Worm (Caenorhabditis elegans) whole organism, mixed stage, embryonic: ENCODE results near the gene noah-2.

Source experiments
- M03D4.4 ChIP-seq: sonication (generic microtip); optimal IDR thresholded peaks from 2 replicates; lab custom pipeline; 2017; ENCODE audit warnings: mild to moderate bottlenecking, missing genetic modification characterization, missing compliant biosample characterization
- bed-3 ChIP-seq: fragments of 200-800 bp; sonication (Bioruptor generic); optimal IDR thresholded peaks from 3 replicates; lab custom pipeline; 2018; ENCODE audit warnings: mild to moderate bottlenecking, missing genetic modification characterization, moderate library complexity, missing compliant biosample characterization
- blmp-1 ChIP-seq: fragments of 150-350 bp; optimal IDR thresholded peaks from 2 replicates; lab custom pipeline; 2014; ENCODE audit warnings: missing biosample characterization, missing genetic modification characterization
- ceh-39 ChIP-seq: fragments of 150-350 bp; optimal IDR thresholded peaks from 2 replicates; lab custom pipeline; 2014; ENCODE audit warnings: missing biosample characterization, missing genetic modification characterization
- ceh-43 ChIP-seq: fragments of 200-800 bp; sonication (Bioruptor generic); optimal IDR thresholded peaks from 2 replicates; lab custom pipeline; 2018; ENCODE audit warnings: mild to moderate bottlenecking, missing genetic modification characterization, moderate library complexity, missing compliant biosample characterization
- ceh-83 ChIP-seq: fragments of 200-800 bp; sonication (Bioruptor generic); optimal IDR thresholded peaks from 2 replicates; lab custom pipeline; 2018; ENCODE audit warnings: mild to moderate bottlenecking, missing genetic modification characterization, missing compliant biosample characterization
- ces-1 ChIP-seq: fragments of 150-350 bp; optimal IDR thresholded peaks from 2 replicates; lab custom pipeline; 2014; ENCODE audit warnings: missing biosample characterization, missing genetic modification reagents, missing genetic modification characterization
- cnd-1 ChIP-seq: fragments of 200-800 bp; sonication (Bioruptor generic); optimal IDR thresholded peaks from 2 replicates; lab custom pipeline; 2018; ENCODE audit warnings: mild to moderate bottlenecking, missing genetic modification characterization, missing compliant biosample characterization
- elt-1 ChIP-seq: sonication (generic microtip); optimal IDR thresholded peaks from 2 replicates; lab custom pipeline; 2017; ENCODE audit warnings: missing genetic modification characterization, mild to moderate bottlenecking, missing compliant biosample characterization, antibody characterized with exemption, moderate library complexity, borderline replicate concordance; ENCODE audit not compliant: insufficient read depth
- elt-3 ChIP-seq: fragments of 150-350 bp; optimal IDR thresholded peaks from 2 replicates; lab custom pipeline; 2014; ENCODE audit warnings: missing biosample characterization, missing genetic modification characterization
- flh-1 ChIP-seq: fragments of 200-800 bp; sonication (Bioruptor generic); optimal IDR thresholded peaks from 2 replicates; lab custom pipeline; 2018; ENCODE audit warnings: mild to moderate bottlenecking, missing genetic modification characterization, moderate library complexity, missing compliant biosample characterization
- ham-2 ChIP-seq: fragments of 200-800 bp; sonication (Bioruptor generic); optimal IDR thresholded peaks from 2 replicates; lab custom pipeline; 2018; ENCODE audit warnings: mild to moderate bottlenecking, missing genetic modification characterization, missing compliant biosample characterization
- hlh-1 ChIP-seq: fragments of 150-350 bp; optimal IDR thresholded peaks from 2 replicates; lab custom pipeline; 2014; ENCODE audit warnings: missing biosample characterization, missing genetic modification reagents, missing genetic modification characterization
- lin-13 ChIP-seq: fragments of 150-350 bp; optimal IDR thresholded peaks from 2 replicates; lab custom pipeline; 2014; ENCODE audit warnings: missing biosample characterization, missing genetic modification characterization
- lin-32 ChIP-seq: fragments of 200-800 bp; sonication (Bioruptor generic); optimal IDR thresholded peaks from 2 replicates; lab custom pipeline; 2018; ENCODE audit warnings: mild to moderate bottlenecking, missing genetic modification characterization, missing compliant biosample characterization
- mab-5 ChIP-seq: fragments of 150-350 bp; optimal IDR thresholded peaks from 2 replicates; lab custom pipeline; 2014; ENCODE audit warnings: missing biosample characterization, missing genetic modification characterization
- mep-1 ChIP-seq: fragments of 150-350 bp; optimal IDR thresholded peaks from 2 replicates; lab custom pipeline; 2017; ENCODE audit warnings: missing biosample characterization, missing genetic modification reagents, missing genetic modification characterization, inconsistent platforms
- nhr-12 ChIP-seq: fragments of 150-350 bp; optimal IDR thresholded peaks from 2 replicates; lab custom pipeline; 2014; ENCODE audit warnings: missing biosample characterization, missing genetic modification characterization
- nhr-2 ChIP-seq: fragments of 150-350 bp; optimal IDR thresholded peaks from 2 replicates; lab custom pipeline; 2014; ENCODE audit warnings: missing biosample characterization, missing genetic modification characterization
- nhr-28 ChIP-seq: fragments of 150-350 bp; optimal IDR thresholded peaks from 2 replicates; lab custom pipeline; 2014; ENCODE audit warnings: missing biosample characterization, missing genetic modification characterization
- nhr-76 ChIP-seq: sonication (generic microtip); optimal IDR thresholded peaks from 2 replicates; lab custom pipeline; 2017; ENCODE audit warnings: missing biosample characterization, missing genetic modification characterization
- pha-4 ChIP-seq: fragments of 150-350 bp; optimal IDR thresholded peaks from 2 replicates; lab custom pipeline; 2018; ENCODE audit warnings: missing biosample characterization, missing genetic modification reagents, missing genetic modification characterization
- sem-2 ChIP-seq: fragments of 200-800 bp; sonication (Bioruptor generic); optimal IDR thresholded peaks from 2 replicates; lab custom pipeline; 2018; ENCODE audit warnings: mild to moderate bottlenecking, missing genetic modification characterization, missing compliant biosample characterization
- snpc-4 ChIP-seq: fragments of 150-350 bp; optimal IDR thresholded peaks from 2 replicates; lab custom pipeline; 2014; ENCODE audit warnings: missing biosample characterization, missing genetic modification characterization
- sptf-1 ChIP-seq: sonication (generic microtip); optimal IDR thresholded peaks from 2 replicates; lab custom pipeline; 2017; ENCODE audit warnings: mild to moderate bottlenecking, missing genetic modification characterization, moderate library complexity, missing compliant biosample characterization
- tbx-8 ChIP-seq: fragments of 200-800 bp; sonication (Bioruptor generic); optimal IDR thresholded peaks from 2 replicates; lab custom pipeline; 2018; ENCODE audit warnings: mild to moderate bottlenecking, missing genetic modification characterization, moderate library complexity, missing compliant biosample characterization
- unc-120 ChIP-seq: sonication (generic microtip); optimal IDR thresholded peaks from 2 replicates; lab custom pipeline; 2017; ENCODE audit warnings: missing genetic modification characterization, missing compliant biosample characterization; ENCODE audit not compliant: poor library complexity, severe bottlenecking
- unc-39 ChIP-seq: fragments of 150-350 bp; optimal IDR thresholded peaks from 2 replicates; lab custom pipeline; 2014; ENCODE audit warnings: missing biosample characterization, missing genetic modification characterization
- unc-62 ChIP-seq: fragments of 150-350 bp; optimal IDR thresholded peaks from 2 replicates; lab custom pipeline; 2014; ENCODE audit warnings: missing biosample characterization, missing genetic modification reagents, missing genetic modification characterization
- zip-8 ChIP-seq: fragments of 150-350 bp; optimal IDR thresholded peaks from 2 replicates; lab custom pipeline; 2014; ENCODE audit warnings: missing biosample characterization, missing genetic modification characterization
- ztf-11 ChIP-seq: fragments of 150-350 bp; optimal IDR thresholded peaks from 2 replicates; lab custom pipeline; 2014; ENCODE audit warnings: missing biosample characterization, missing genetic modification characterization

The noah-2 gene

ce11 chrIV:14086395-14086794, 4.7 kb upstream of the noah-2 start:
- no peak for TF ChIP-seq nhr-76 (tag; lab: Kevin White, UChicago)
- peak; percentile 77 for TF ChIP-seq elt-1

- TF ChIP-seq nhr-2 (tag; lab: Kevin White, UChicago) (peak; percentile 62), lin-32 (GFP tag; lab: Kevin White, UChicago) (no peak), ham-2 (GFP tag; lab: Kevin White, UChicago) (no peak), hlh-1 (no peak), unc-62 (peak; percentile 35), snpc-4 (tag; lab: Kevin White, UChicago) (no peak), mep-1 (tag; lab: Kevin White, UChicago) (no peak), bed-3 (GFP tag; lab: Kevin White, UChicago) (no peak), ceh-43 (no peak), unc-39 (tag; lab: Kevin White, UChicago) (no peak), elt-1 (peak; percentile 59), nhr-12 (tag; lab: Kevin White, UChicago) (no peak), unc-120 (tag; lab: Kevin White, UChicago) (no peak), ztf-11 (tag; lab: Kevin White, UChicago) (no peak), ces-1 (GFP tag; lab: Kevin White, UChicago) (no peak), ceh-83 (GFP tag; lab: Kevin White, UChicago) (no peak), elt-3 (no peak), nhr-28 (tag; lab: Kevin White, UChicago) (no peak), M03D4.4 (tag; lab: Kevin White, UChicago) (no peak), blmp-1 (tag; lab: Kevin White, UChicago) (peak; percentile 90), zip-8 (tag; lab: Kevin White, UChicago) (no peak), pha-4 (no peak), ceh-39 (tag; lab: Kevin White, UChicago) (no peak), sptf-1 (no peak), lin-13 (tag; lab: Kevin White, UChicago) (no peak), tbx-8 (no peak), sem-2 (no peak)
Observed at ce11 chrIV:14089749-14090148, 1.3 kb upstream of the noah-2 start.

- TF ChIP-seq ceh-83 (GFP tag; lab: Kevin White, UChicago) (no peak), unc-39 (tag; lab: Kevin White, UChicago) (no peak), unc-120 (tag; lab: Kevin White, UChicago) (no peak), zip-8 (tag; lab: Kevin White, UChicago) (no peak), cnd-1 (tag; lab: Kevin White, UChicago) (no peak), lin-32 (GFP tag; lab: Kevin White, UChicago) (no peak), sptf-1 (no peak), blmp-1 (tag; lab: Kevin White, UChicago) (no peak), pha-4 (no peak), mab-5 (tag; lab: Kevin White, UChicago) (no peak), ham-2 (GFP tag; lab: Kevin White, UChicago) (no peak), ztf-11 (tag; lab: Kevin White, UChicago) (no peak), ceh-43 (no peak)
- TF ChIP-seq, all 35 proteins: peak for 0
Observed at ce11 chrIV:14098540-14099098, 7.6 kb downstream of the noah-2 start.

- TF ChIP-seq cnd-1 (tag; lab: Kevin White, UChicago) (no peak), sptf-1 (no peak), mep-1 (tag; lab: Kevin White, UChicago) (no peak), unc-39 (tag; lab: Kevin White, UChicago) (no peak), nhr-28 (tag; lab: Kevin White, UChicago) (no peak), ceh-43 (no peak), mab-5 (tag; lab: Kevin White, UChicago) (no peak), blmp-1 (tag; lab: Kevin White, UChicago) (no peak), nhr-12 (tag; lab: Kevin White, UChicago) (no peak), ceh-83 (GFP tag; lab: Kevin White, UChicago) (no peak), nhr-76 (tag; lab: Kevin White, UChicago) (no peak), sem-2 (no peak), snpc-4 (tag; lab: Kevin White, UChicago) (no peak), pha-4 (no peak), flh-1 (GFP tag; lab: Kevin White, UChicago) (no peak)
- TF ChIP-seq, all 35 proteins: peak for 0
Observed at ce11 chrIV:14099256-14099655, 8.2 kb downstream of the noah-2 start, which contains the start of gene col-133. Gene col-133, minus strand, starts transcription at chrIV:14099356.
